Fruit fly (Drosophila melanogaster) S2 (cell line): ENCODE measurements around the gene CG6839.

Experiments
- CG8478 ChIP-seq: fragments of >200 bp; optimal IDR thresholded peaks from 2 replicates; lab custom pipeline; 2018
- CTCF ChIP-seq, 2 experiments: fragments of >200 bp; optimal IDR thresholded peaks; 2 replicates each; lab custom pipeline; 2018

dm6 chr3L:18889222-18889866, 28.0 kb upstream of the CG6839 start:
- TF ChIP-seq CTCF (optimal IDR thresholded peaks at IDR 0.05; lab: Kevin White, UChicago) (no peak), CG8478 (lab: Kevin White, UChicago) (no peak)
